Worm (Caenorhabditis elegans): ENCODE measurements around the gene W01G7.4.
A peak's percentile ranks its signal among the peaks of the same experiment; 100 is the strongest.

The W01G7.4 gene

DNA sequence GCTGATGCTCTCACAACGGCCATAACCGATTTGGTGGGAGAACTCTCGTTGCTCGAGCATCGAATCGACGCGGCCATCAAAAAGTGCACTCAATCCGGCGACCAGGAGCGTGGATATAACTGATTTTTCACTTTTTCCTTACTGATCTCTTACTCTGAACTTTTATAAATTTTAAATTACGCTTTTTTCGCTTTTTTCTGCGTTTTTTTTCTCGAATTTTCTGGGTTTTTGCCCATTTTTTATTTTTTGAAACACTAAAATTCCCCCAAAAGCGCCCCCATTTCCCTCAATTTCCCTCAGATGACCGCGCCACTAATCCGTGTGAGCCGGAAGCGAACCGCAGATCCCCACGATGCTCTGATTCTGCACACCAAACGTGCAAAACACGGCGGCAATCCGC is at the start of gene W01G7.4:
Gene W01G7.4, plus strand, starts transcription at position 301 of the 400 bp plus-strand sequence.
- no peak for TF ChIP-seq nhr-28 (tag; optimal IDR thresholded peaks at IDR 0.05)
- TF ChIP-seq lin-15B (tag; optimal IDR thresholded peaks at IDR 0.05): no peak
- TF ChIP-seq pha-4 (tag; optimal IDR thresholded peaks at IDR 0.05): no peak
- TF ChIP-seq fkh-10 (GFP tag; optimal IDR thresholded peaks at IDR 0.05): no peak
- TF ChIP-seq eor-1 (tag; optimal IDR thresholded peaks at IDR 0.05): no peak
- no peak for TF ChIP-seq jun-1 (tag; optimal IDR thresholded peaks at IDR 0.05)
- no peak for TF ChIP-seq ceh-16 (tag; optimal IDR thresholded peaks at IDR 0.05)
- TF ChIP-seq elt-2 (tag; optimal IDR thresholded peaks at IDR 0.05): no peak
- no peak for TF ChIP-seq egl-27 (tag; optimal IDR thresholded peaks at IDR 0.05)
- no peak for TF ChIP-seq aly-2 (tag; optimal IDR thresholded peaks at IDR 0.05)
- TF ChIP-seq nhr-43 (tag; optimal IDR thresholded peaks at IDR 0.05; ENCODE audit: poor library complexity, severe bottlenecking): no peak
- no peak for TF ChIP-seq nhr-12 (tag; optimal IDR thresholded peaks at IDR 0.05)
- no peak for TF ChIP-seq pqm-1 (tag; optimal IDR thresholded peaks at IDR 0.05)

ce11 chrII:14014637-14015036 is 45.9 kb upstream of the W01G7.4 start:
- no peak for TF ChIP-seq mml-1 (tag; optimal IDR thresholded peaks at IDR 0.05)
- TF ChIP-seq nhr-25 (tag; optimal IDR thresholded peaks at IDR 0.05): no peak
- TF ChIP-seq snpc-4 (tag; optimal IDR thresholded peaks at IDR 0.05): no peak
- no peak for TF ChIP-seq nfya-1 (tag; optimal IDR thresholded peaks at IDR 0.05; ENCODE audit: insufficient read depth)
- TF ChIP-seq nhr-11 (tag; optimal IDR thresholded peaks at IDR 0.05): no peak
- no peak for TF ChIP-seq lin-15B (tag; optimal IDR thresholded peaks at IDR 0.05)

DNA sequence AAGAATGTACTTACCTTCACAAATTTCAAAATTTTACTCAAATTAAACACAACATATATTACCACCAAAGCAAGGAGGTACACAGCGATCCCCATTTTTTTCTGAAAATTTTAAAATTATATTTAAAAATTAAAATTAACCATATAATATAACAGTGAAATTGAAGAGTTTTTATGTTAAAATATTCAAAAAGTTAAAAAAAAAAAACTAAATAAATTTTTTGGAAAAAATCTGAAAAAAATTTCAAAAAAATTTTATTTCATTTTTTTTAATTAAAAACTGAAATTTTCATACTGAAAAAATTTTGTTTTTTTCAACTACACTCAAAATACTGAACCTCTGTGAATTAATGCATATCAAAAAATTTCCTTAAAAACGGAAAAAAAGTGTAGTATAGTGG is 43.7 kb upstream of the W01G7.4 start, which contains the start of gene cyp-37A1:
Gene cyp-37A1, minus strand, starts transcription at position 101 of the 400 bp plus-strand sequence.
- TF ChIP-seq lin-39 (tag; optimal IDR thresholded peaks at IDR 0.05) (no peak), lsy-12 (tag; optimal IDR thresholded peaks at IDR 0.05) (no peak), ceh-16 (tag; optimal IDR thresholded peaks at IDR 0.05) (no peak), nhr-77 (tag; optimal IDR thresholded peaks at IDR 0.05) (no peak), lin-15B (tag; optimal IDR thresholded peaks at IDR 0.05) (no peak), hmg-11 (tag; optimal IDR thresholded peaks at IDR 0.05) (no peak), zag-1 (tag; optimal IDR thresholded peaks at IDR 0.05) (no peak), nhr-76 (tag; optimal IDR thresholded peaks at IDR 0.05) (no peak), nhr-43 (tag; optimal IDR thresholded peaks at IDR 0.05; ENCODE audit: poor library complexity, severe bottlenecking) (no peak)

ce11 chrII:14018192-14018591 is 42.3 kb upstream of the W01G7.4 start:
- no peak for TF ChIP-seq nhr-67 (tag; optimal IDR thresholded peaks at IDR 0.05)
- no peak for TF ChIP-seq daf-12 (tag; optimal IDR thresholded peaks at IDR 0.05)
- TF ChIP-seq elt-1 (tag; optimal IDR thresholded peaks at IDR 0.05): no peak
- no peak for TF ChIP-seq ceh-28 (tag; optimal IDR thresholded peaks at IDR 0.05)
- peak; percentile 79 for TF ChIP-seq pqm-1 (tag; optimal IDR thresholded peaks at IDR 0.05)
- TF ChIP-seq pha-4 (tag; optimal IDR thresholded peaks at IDR 0.05): peak; percentile 52
- no peak for TF ChIP-seq ceh-16 (tag; optimal IDR thresholded peaks at IDR 0.05)
- no peak for TF ChIP-seq fkh-10 (GFP tag; optimal IDR thresholded peaks at IDR 0.05)
- TF ChIP-seq fkh-2 (tag; optimal IDR thresholded peaks at IDR 0.05): peak; percentile 62
- no peak for TF ChIP-seq nhr-12 (tag; optimal IDR thresholded peaks at IDR 0.05)
- peak; percentile 62 for TF ChIP-seq lin-15B (tag; optimal IDR thresholded peaks at IDR 0.05)
- no peak for TF ChIP-seq nhr-237 (tag; optimal IDR thresholded peaks at IDR 0.05)
- peak; percentile 74 for TF ChIP-seq nfya-1 (tag; optimal IDR thresholded peaks at IDR 0.05; ENCODE audit: insufficient read depth)
- peak; percentile 26 for TF ChIP-seq jun-1 (tag; optimal IDR thresholded peaks at IDR 0.05)
- TF ChIP-seq elt-2 (tag; optimal IDR thresholded peaks at IDR 0.05): peak; percentile 62
- TF ChIP-seq snpc-4 (tag; optimal IDR thresholded peaks at IDR 0.05): peak; percentile 99
- TF ChIP-seq nhr-76 (tag; optimal IDR thresholded peaks at IDR 0.05): no peak
- TF ChIP-seq nhr-25 (tag; optimal IDR thresholded peaks at IDR 0.05): peak; percentile 65
- peak; percentile 69 for TF ChIP-seq nhr-77 (tag; optimal IDR thresholded peaks at IDR 0.05)
- no peak for TF ChIP-seq ceh-9 (tag; optimal IDR thresholded peaks at IDR 0.05)
- peak; percentile 84 for TF ChIP-seq lsy-12 (tag; optimal IDR thresholded peaks at IDR 0.05)
- peak; percentile 71 for TF ChIP-seq tbx-2 (tag; optimal IDR thresholded peaks at IDR 0.05)
- TF ChIP-seq unc-62 (GFP tag; optimal IDR thresholded peaks at IDR 0.05): no peak
- TF ChIP-seq egl-27 (tag; optimal IDR thresholded peaks at IDR 0.05): no peak
- no peak for TF ChIP-seq sea-2 (GFP tag; optimal IDR thresholded peaks at IDR 0.05)
- no peak for TF ChIP-seq eor-1 (tag; optimal IDR thresholded peaks at IDR 0.05)
- peak; percentile 75 for TF ChIP-seq hmg-11 (tag; optimal IDR thresholded peaks at IDR 0.05)
- TF ChIP-seq nhr-28 (tag; optimal IDR thresholded peaks at IDR 0.05): no peak
- peak; percentile 78 for TF ChIP-seq nhr-23 (tag; optimal IDR thresholded peaks at IDR 0.05)
- no peak for TF ChIP-seq nhr-11 (tag; optimal IDR thresholded peaks at IDR 0.05)
- TF ChIP-seq ama-1 (optimal IDR thresholded peaks at IDR 0.05): peak; percentile 98
- TF ChIP-seq elt-3 (tag; optimal IDR thresholded peaks at IDR 0.05): no peak
- no peak for TF ChIP-seq egl-5 (tag; optimal IDR thresholded peaks at IDR 0.05)
- TF ChIP-seq skn-1 (tag; optimal IDR thresholded peaks at IDR 0.05): peak; percentile 39
- no peak for TF ChIP-seq ztf-11 (tag; optimal IDR thresholded peaks at IDR 0.05)
- TF ChIP-seq fos-1 (tag; optimal IDR thresholded peaks at IDR 0.05): no peak
- no peak for TF ChIP-seq unc-39 (tag; optimal IDR thresholded peaks at IDR 0.05)
- no peak for TF ChIP-seq ZK546.5 (tag; optimal IDR thresholded peaks at IDR 0.05)
- no peak for TF ChIP-seq mml-1 (tag; optimal IDR thresholded peaks at IDR 0.05)
- TF ChIP-seq ceh-82 (tag; optimal IDR thresholded peaks at IDR 0.05): peak; percentile 55
- TF ChIP-seq zag-1 (tag; optimal IDR thresholded peaks at IDR 0.05): no peak
- no peak for TF ChIP-seq aly-2 (tag; optimal IDR thresholded peaks at IDR 0.05)
- TF ChIP-seq lin-39 (tag; optimal IDR thresholded peaks at IDR 0.05): peak; percentile 50
